Worm (Caenorhabditis elegans) whole organism, L1 larva: ENCODE measurements around the gene bet-2.

Experiments
- C04F5.9 ChIP-seq: sonication (generic microtip); optimal IDR thresholded peaks from 2 replicates; lab custom pipeline; 2016; ENCODE audit warnings: missing genetic modification characterization, missing compliant biosample characterization
- C16A3.4 ChIP-seq: fragments of 150-350 bp; optimal IDR thresholded peaks from 2 replicates; lab custom pipeline; 2014; ENCODE audit warnings: missing biosample characterization, missing genetic modification characterization
- C34B4.2 ChIP-seq: sonication (generic microtip); optimal IDR thresholded peaks from 2 replicates; lab custom pipeline; 2017; ENCODE audit warnings: mild to moderate bottlenecking, missing genetic modification characterization, missing compliant biosample characterization
- aha-1 ChIP-seq: fragments of 150-350 bp; optimal IDR thresholded peaks from 2 replicates; lab custom pipeline; 2014; ENCODE audit warnings: missing biosample characterization, missing genetic modification characterization
- alr-1 ChIP-seq: fragments of 200-800 bp; sonication (Bioruptor generic); optimal IDR thresholded peaks from 2 replicates; lab custom pipeline; 2018; ENCODE audit warnings: borderline replicate concordance, mild to moderate bottlenecking, missing genetic modification characterization, missing compliant biosample characterization
- ceh-63 ChIP-seq: fragments of 200-800 bp; sonication (Bioruptor generic); optimal IDR thresholded peaks from 2 replicates; lab custom pipeline; 2018; ENCODE audit warnings: mild to moderate bottlenecking, missing genetic modification characterization, missing compliant biosample characterization
- ceh-82 ChIP-seq, 3 experiments: fragments of 150-350 bp in 1 of 3; sonication (generic microtip) in 2 of 3; optimal IDR thresholded peaks; 2 replicates each; lab custom pipeline; 2014 to 2017; ENCODE audit warnings: missing biosample characterization in 3 of 3, missing genetic modification characterization in 3 of 3
- ceh-88 ChIP-seq: fragments of 200-800 bp; sonication (Bioruptor generic); IDR thresholded peaks from 2 replicates; pipeline ENCODE4 v1.3.6; 2022; ENCODE audit warnings: missing genetic modification characterization, missing compliant biosample characterization
- dpl-1 ChIP-seq, 3 experiments: fragments of 150-350 bp in 2 of 3; sonication (generic microtip) in 1 of 3; optimal IDR thresholded peaks; 2 replicates each; lab custom pipeline; 2014 to 2017; ENCODE audit warnings: missing biosample characterization in 3 of 3, missing genetic modification characterization in 3 of 3, missing genetic modification reagents in 3 of 3
- efl-1 ChIP-seq, 4 experiments: fragments of 150-350 bp; optimal IDR thresholded peaks in 3 of 4; peaks in 1 of 4; 1 replicate in 1 of 4; 2 replicates in 3 of 4; lab custom pipeline; 2014; ENCODE audit warnings: missing biosample characterization in 2 of 4, missing genetic modification characterization in 2 of 4, missing genetic modification reagents in 2 of 4
- efl-3 ChIP-seq: fragments of 200-800 bp; sonication (Bioruptor generic); optimal IDR thresholded peaks from 2 replicates; lab custom pipeline; 2018; ENCODE audit warnings: mild to moderate bottlenecking, missing genetic modification characterization, missing compliant biosample characterization
- egl-27 ChIP-seq, 2 experiments: fragments of 150-350 bp in 1 of 2; sonication (generic microtip); optimal IDR thresholded peaks; 3 replicates each; lab custom pipeline; 2017 to 2018; ENCODE audit warnings: missing biosample characterization in 2 of 2, missing genetic modification characterization in 2 of 2, missing genetic modification reagents in 2 of 2
- elt-2 ChIP-seq: sonication (generic microtip); optimal IDR thresholded peaks from 2 replicates; lab custom pipeline; 2016; ENCODE audit warnings: missing genetic modification characterization, mild to moderate bottlenecking, inconsistent platforms, missing compliant biosample characterization, missing genetic modification reagents
- elt-3 ChIP-seq, 6 experiments: fragments of 150-350 bp in 1 of 6; sonication (generic microtip); optimal IDR thresholded peaks; 2 replicates each; lab custom pipeline; 2017 to 2018; ENCODE audit warnings: missing biosample characterization in 6 of 6, missing genetic modification characterization in 6 of 6, inconsistent platforms in 1 of 6
- ets-5 ChIP-seq: fragments of 200-800 bp; sonication (Bioruptor generic); IDR thresholded peaks from 2 replicates; pipeline ENCODE4 v1.3.6; 2022; ENCODE audit warnings: missing genetic modification characterization, missing compliant biosample characterization
- fkh-10 ChIP-seq: sonication (generic microtip); optimal IDR thresholded peaks from 2 replicates; lab custom pipeline; 2017; ENCODE audit warnings: missing biosample characterization, missing genetic modification reagents, missing genetic modification characterization
- fkh-8 ChIP-seq: sonication (generic microtip); optimal IDR thresholded peaks from 2 replicates; lab custom pipeline; 2016; ENCODE audit warnings: mild to moderate bottlenecking, missing genetic modification characterization, missing compliant biosample characterization
- fos-1 ChIP-seq: fragments of 150-350 bp; optimal IDR thresholded peaks from 2 replicates; lab custom pipeline; 2014; ENCODE audit warnings: missing biosample characterization, missing genetic modification characterization
- grh-1 ChIP-seq: fragments of 200-800 bp; sonication (Bioruptor generic); IDR thresholded peaks from 2 replicates; pipeline ENCODE4 v1.3.6; 2022; ENCODE audit warnings: missing genetic modification reagents, missing genetic modification characterization, missing compliant biosample characterization
- hlh-4 ChIP-seq: sonication (generic microtip); optimal IDR thresholded peaks from 2 replicates; lab custom pipeline; 2016; ENCODE audit warnings: mild to moderate bottlenecking, missing genetic modification characterization, missing compliant biosample characterization
- hpl-2 ChIP-seq: fragments of 150-350 bp; optimal IDR thresholded peaks from 2 replicates; lab custom pipeline; 2014; ENCODE audit warnings: missing biosample characterization, missing genetic modification reagents, missing genetic modification characterization
- irx-1 ChIP-seq: sonication (generic microtip); optimal IDR thresholded peaks from 2 replicates; lab custom pipeline; 2016; ENCODE audit warnings: missing genetic modification characterization, missing compliant biosample characterization
- isw-1 ChIP-seq: fragments of 200-800 bp; sonication (Bioruptor generic); IDR thresholded peaks from 2 replicates; pipeline ENCODE4 v1.3.6; 2022; ENCODE audit warnings: missing genetic modification characterization, missing compliant biosample characterization
- lin-13 ChIP-seq: fragments of 150-350 bp; optimal IDR thresholded peaks from 2 replicates; lab custom pipeline; 2014; ENCODE audit warnings: missing biosample characterization, missing genetic modification reagents, missing genetic modification characterization
- lin-35 ChIP-seq, 2 experiments: fragments of 150-350 bp; optimal IDR thresholded peaks; 2 replicates each; lab custom pipeline; 2014; ENCODE audit warnings: missing biosample characterization in 2 of 2, missing genetic modification characterization in 2 of 2, missing genetic modification reagents in 2 of 2
- mab-9 ChIP-seq: fragments of 200-800 bp; sonication (Bioruptor generic); IDR thresholded peaks from 2 replicates; pipeline ENCODE4 v1.3.6; 2022; ENCODE audit warnings: missing genetic modification reagents, missing genetic modification characterization, missing compliant biosample characterization
- mdl-1 ChIP-seq, 2 experiments: fragments of 150-350 bp; optimal IDR thresholded peaks; 2 replicates each; lab custom pipeline; 2014 to 2017; ENCODE audit warnings: missing biosample characterization in 2 of 2, missing genetic modification characterization in 2 of 2, inconsistent platforms in 1 of 2
- mep-1 ChIP-seq: fragments of 150-350 bp; optimal IDR thresholded peaks from 2 replicates; lab custom pipeline; 2014; ENCODE audit warnings: missing biosample characterization, missing genetic modification characterization
- nhr-19 ChIP-seq: fragments of 200-800 bp; sonication (Bioruptor generic); conservative IDR thresholded peaks from 2 replicates; pipeline ENCODE4 v1.3.6; 2022; ENCODE audit warnings: missing genetic modification characterization, missing compliant biosample characterization
- nhr-28 ChIP-seq: fragments of 150-350 bp; optimal IDR thresholded peaks from 2 replicates; lab custom pipeline; 2014; ENCODE audit warnings: missing biosample characterization, missing genetic modification characterization
- nhr-47 ChIP-seq: sonication (generic microtip); optimal IDR thresholded peaks from 2 replicates; lab custom pipeline; 2016; ENCODE audit warnings: mild to moderate bottlenecking, missing genetic modification characterization, moderate library complexity, missing compliant biosample characterization
- nhr-77 ChIP-seq: fragments of 150-350 bp; optimal IDR thresholded peaks from 2 replicates; lab custom pipeline; 2014; ENCODE audit warnings: missing biosample characterization, missing genetic modification characterization
- nhr-84 ChIP-seq: sonication (generic microtip); optimal IDR thresholded peaks from 2 replicates; lab custom pipeline; 2017; ENCODE audit warnings: missing biosample characterization, missing genetic modification characterization
- nhr-90 ChIP-seq: sonication (generic microtip); optimal IDR thresholded peaks from 2 replicates; lab custom pipeline; 2016; ENCODE audit warnings: mild to moderate bottlenecking, missing genetic modification characterization, missing compliant biosample characterization; ENCODE audit not compliant: poor library complexity
- pax-3 ChIP-seq: fragments of 200-800 bp; sonication (Bioruptor generic); optimal IDR thresholded peaks from 2 replicates; lab custom pipeline; 2018; ENCODE audit warnings: mild to moderate bottlenecking, missing genetic modification characterization, moderate library complexity, missing compliant biosample characterization
- pqm-1 ChIP-seq: sonication (generic microtip); optimal IDR thresholded peaks from 3 replicates; lab custom pipeline; 2017; ENCODE audit warnings: missing biosample characterization, missing genetic modification characterization
- rnt-1 ChIP-seq: sonication (generic microtip); optimal IDR thresholded peaks from 2 replicates; lab custom pipeline; 2016; ENCODE audit warnings: mild to moderate bottlenecking, missing genetic modification characterization, moderate library complexity, missing compliant biosample characterization
- skn-1 ChIP-seq: fragments of 150-350 bp; optimal IDR thresholded peaks from 2 replicates; lab custom pipeline; 2014; ENCODE audit warnings: missing biosample characterization, missing genetic modification characterization
- snu-23 ChIP-seq: sonication (generic microtip); optimal IDR thresholded peaks from 2 replicates; lab custom pipeline; 2016; ENCODE audit warnings: missing genetic modification characterization, missing compliant biosample characterization
- swsn-7 ChIP-seq: sonication (generic microtip); optimal IDR thresholded peaks from 2 replicates; lab custom pipeline; 2016; ENCODE audit warnings: missing genetic modification characterization, missing compliant biosample characterization
- tbx-2 ChIP-seq: sonication (generic microtip); optimal IDR thresholded peaks from 2 replicates; lab custom pipeline; 2016; ENCODE audit warnings: missing genetic modification characterization, missing compliant biosample characterization
- unc-86 ChIP-seq: sonication (generic microtip); optimal IDR thresholded peaks from 2 replicates; lab custom pipeline; 2016; ENCODE audit warnings: missing genetic modification characterization, missing compliant biosample characterization
- xbp-1 ChIP-seq: sonication (generic microtip); optimal IDR thresholded peaks from 2 replicates; lab custom pipeline; 2016; ENCODE audit warnings: missing genetic modification characterization, missing compliant biosample characterization
- ztf-11 ChIP-seq, 2 experiments: sonication (generic microtip); optimal IDR thresholded peaks; 2 replicates each; lab custom pipeline; 2016 to 2017; ENCODE audit warnings: missing genetic modification characterization in 2 of 2, missing biosample characterization in 1 of 2, missing compliant biosample characterization in 1 of 2
- ztf-4 ChIP-seq: fragments of 150-350 bp; optimal IDR thresholded peaks from 2 replicates; lab custom pipeline; 2014; ENCODE audit warnings: missing biosample characterization, missing genetic modification characterization

bet-2 gene

DNA sequence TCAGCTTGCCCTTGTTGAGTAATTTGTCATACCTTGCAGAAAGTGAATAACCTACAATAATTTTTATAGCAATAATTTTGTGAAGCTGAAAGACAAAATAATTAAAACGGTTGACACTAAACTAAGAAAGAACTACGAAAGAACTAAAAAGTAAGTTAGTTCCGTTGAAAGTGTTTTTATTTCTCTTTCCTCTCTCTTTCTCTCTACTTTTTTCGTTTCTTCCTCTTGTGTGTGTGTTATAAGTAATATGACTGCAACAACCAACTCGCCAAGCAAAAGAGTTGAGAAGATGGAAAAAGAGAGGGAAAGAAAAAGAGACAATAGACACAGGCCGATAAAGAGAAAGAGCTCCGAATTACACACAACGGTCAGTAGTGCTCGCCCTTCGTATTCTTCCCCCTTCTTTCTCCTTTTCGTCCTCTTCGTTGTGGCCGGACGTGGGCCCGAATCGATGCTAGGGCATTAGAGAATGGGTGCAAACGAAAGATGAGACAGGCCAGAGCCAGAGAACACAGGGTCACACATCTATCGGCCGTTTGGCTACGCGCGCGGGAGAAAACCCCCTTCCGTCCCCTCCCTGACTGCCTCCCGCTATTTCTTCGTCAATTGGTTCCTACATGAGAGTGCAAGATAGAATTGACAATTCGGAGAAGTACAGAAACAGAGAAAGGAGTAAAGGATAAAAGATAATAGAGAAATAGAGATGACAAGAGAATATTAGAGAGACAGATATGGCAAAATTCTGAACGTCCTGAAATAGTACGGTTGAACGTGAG is 13.7 kb upstream of the bet-2 start, which contains the start of gene syd-2 (continued):
- peak; percentile 84 for TF ChIP-seq tbx-2 (tag; lab: Kevin White, UChicago)
- peak; percentile 69 for TF ChIP-seq irx-1 (tag; lab: Kevin White, UChicago)
- TF ChIP-seq pqm-1 (tag; lab: Kevin White, UChicago): no peak
- peak; percentile 86 for TF ChIP-seq snu-23
- TF ChIP-seq rnt-1 (tag; lab: Kevin White, UChicago): peak; percentile 72
- peak; percentile 74 for TF ChIP-seq nhr-77 (tag; lab: Kevin White, UChicago)
- TF ChIP-seq isw-1 (GFP tag; lab: Robert Waterston, UW): peak; percentile 42; the same call in 1 of the 2 replicates
- TF ChIP-seq dpl-1 (GFP tag; optimal IDR thresholded peaks at IDR 0.05; lab: Kevin White, UChicago): peak; percentile 13 to 47 (median 32)
- peak; percentile 75 for TF ChIP-seq skn-1 (tag; lab: Kevin White, UChicago)
- TF ChIP-seq elt-2 (tag; lab: Kevin White, UChicago): peak; percentile 23
- no peak for TF ChIP-seq ceh-88 (GFP tag; lab: Robert Waterston, UW)
- peak; percentile 81 for TF ChIP-seq swsn-7 (tag; lab: Kevin White, UChicago)

DNA sequence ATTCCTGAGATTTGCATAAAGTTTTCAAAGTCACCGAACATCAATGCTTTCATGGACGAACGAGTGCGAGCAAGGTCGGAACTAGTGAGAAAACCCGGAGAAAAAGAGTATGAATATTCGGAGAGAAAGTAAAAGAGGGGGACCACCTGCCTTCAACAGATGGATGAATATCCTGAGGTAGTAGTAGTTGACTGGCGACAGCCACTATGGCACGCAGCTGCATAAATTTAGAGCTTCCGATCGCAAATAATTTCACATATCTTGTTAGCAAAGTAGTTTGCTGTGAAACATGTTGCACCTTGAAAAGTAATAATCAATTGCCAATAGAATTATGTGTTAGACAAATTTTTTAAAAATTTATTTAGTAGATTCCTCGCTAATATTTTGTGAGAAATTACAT is 12.3 kb upstream of the bet-2 start:
- TF ChIP-seq C34B4.2 (tag; lab: Kevin White, UChicago) (no peak), ceh-63 (GFP tag; lab: Kevin White, UChicago) (no peak), lin-13 (GFP tag; lab: Kevin White, UChicago) (no peak), C04F5.9 (tag; lab: Kevin White, UChicago) (no peak), ztf-11 (tag; optimal IDR thresholded peaks at IDR 0.05; lab: Kevin White, UChicago) (no peak), hlh-4 (no peak), aha-1 (tag; lab: Kevin White, UChicago) (no peak), egl-27 (tag; optimal IDR thresholded peaks at IDR 0.05; lab: Kevin White, UChicago) (no peak), fkh-10 (no peak), tbx-2 (tag; lab: Kevin White, UChicago) (no peak), efl-3 (no peak), skn-1 (tag; lab: Kevin White, UChicago) (no peak), grh-1 (no peak), pax-3 (tag; lab: Kevin White, UChicago) (no peak)

DNA sequence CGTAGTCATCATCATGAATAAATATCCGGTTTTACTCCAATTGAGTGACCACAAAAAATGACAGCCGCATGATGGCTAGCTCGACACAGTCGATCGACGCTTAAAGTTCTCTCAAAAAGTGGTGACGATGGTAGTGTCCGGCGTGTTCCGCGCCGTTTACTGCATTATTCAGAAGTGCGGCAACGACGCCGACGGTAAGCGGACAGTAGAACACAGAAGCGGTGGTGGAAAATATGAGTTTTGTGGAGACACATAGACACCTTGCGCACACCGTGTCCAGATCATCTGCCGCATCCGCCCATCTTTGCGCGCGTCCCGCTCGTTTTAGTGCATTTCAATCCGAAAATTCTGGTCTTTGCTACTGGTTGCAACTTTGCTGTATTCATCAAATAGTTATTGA is 9.9 kb upstream of the bet-2 start, which contains the start of gene F59F5.7:
TSS of gene F59F5.7 (plus strand) at position 301 of the 400 bp plus-strand sequence.
- TF ChIP-seq aha-1 (tag; lab: Kevin White, UChicago): no peak
- no peak for TF ChIP-seq hpl-2
- no peak for TF ChIP-seq fkh-8 (tag; lab: Kevin White, UChicago)
- no peak for TF ChIP-seq ztf-4 (tag; lab: Kevin White, UChicago)
- TF ChIP-seq nhr-84 (tag; lab: Kevin White, UChicago): no peak
- TF ChIP-seq efl-1 (optimal IDR thresholded peaks at IDR 0.05; lab: Kevin White, UChicago): no peak
- no peak for TF ChIP-seq efl-1 (GFP tag; optimal IDR thresholded peaks at IDR 0.05 in 1 of 2; lab: Kevin White, UChicago)
- TF ChIP-seq nhr-28 (tag; lab: Kevin White, UChicago): no peak

DNA sequence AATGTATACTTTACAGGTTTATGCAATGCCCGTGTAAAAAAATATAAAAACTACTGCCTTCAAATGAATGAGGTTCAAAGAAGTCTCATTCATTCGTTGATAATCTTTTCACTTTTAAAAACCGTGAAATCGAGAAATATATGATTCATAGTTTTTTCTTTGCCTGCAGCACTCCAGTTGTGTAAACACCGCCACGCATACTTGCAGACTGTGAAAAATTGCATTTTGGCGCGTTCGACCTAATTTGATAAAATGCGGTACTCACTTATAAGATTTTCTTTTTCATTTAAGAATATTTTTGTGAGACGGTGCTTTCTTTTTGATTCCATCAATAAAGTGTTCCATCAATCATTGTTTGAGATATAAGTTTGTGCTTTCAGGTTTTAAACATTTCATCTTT is 2.3 kb upstream of the bet-2 start:
- no peak for TF ChIP-seq nhr-84 (tag; lab: Kevin White, UChicago)
- peak; percentile 33 to 58 for TF ChIP-seq efl-1 (optimal IDR thresholded peaks at IDR 0.05; lab: Kevin White, UChicago)
- peak; percentile 57 to 96 for TF ChIP-seq efl-1 (GFP tag; optimal IDR thresholded peaks at IDR 0.05 in 1 of 2; lab: Kevin White, UChicago)
- TF ChIP-seq nhr-19: 0 out of 2 replicates have a peak, but pooled peaks have one; percentile 4
- TF ChIP-seq mab-9 (GFP tag; lab: Robert Waterston, UW): no peak
- no peak for TF ChIP-seq fkh-10
- TF ChIP-seq alr-1: no peak
- peak; percentile 46 for TF ChIP-seq C16A3.4
- peak; percentile 32 for TF ChIP-seq xbp-1
- peak; percentile 31 for TF ChIP-seq nhr-47 (tag; lab: Kevin White, UChicago)
- peak; percentile 26 to 80 for TF ChIP-seq lin-35 (GFP tag; optimal IDR thresholded peaks at IDR 0.05; lab: Kevin White, UChicago)
- no peak for TF ChIP-seq fos-1 (tag; lab: Kevin White, UChicago)
- peak in 1 of 3 experiments; percentile 18 for TF ChIP-seq ceh-82 (tag; optimal IDR thresholded peaks at IDR 0.05; lab: Kevin White, UChicago)
- peak in 1 of 2 experiments; percentile 32 for TF ChIP-seq mdl-1 (tag; optimal IDR thresholded peaks at IDR 0.05; lab: Kevin White, UChicago)
- no peak for TF ChIP-seq ets-5
- TF ChIP-seq unc-86 (tag; lab: Kevin White, UChicago): no peak
- peak; percentile 69 for TF ChIP-seq mep-1
- TF ChIP-seq elt-3 (tag; optimal IDR thresholded peaks at IDR 0.05; lab: Kevin White, UChicago): peak in 2 of 6 experiments; percentile 0 to 26
- peak; percentile 16 for TF ChIP-seq nhr-90
